Worm (Caenorhabditis elegans): ENCODE results near the gene ztf-20.
A peak's percentile ranks its signal among the peaks of the same experiment; 100 is the strongest.

Gene ztf-20

ce11 chrV:18993017-18993416 lies 33.0 kb upstream of the ztf-20 start:
- TF ChIP-seq C38D4.7 (GFP tag; optimal IDR thresholded peaks at IDR 0.05), result no peak
- no peak for TF ChIP-seq pha-4 (tag; optimal IDR thresholded peaks at IDR 0.05)
- TF ChIP-seq ets-4 (tag; optimal IDR thresholded peaks at IDR 0.05), result no peak
- TF ChIP-seq lim-6 (tag; optimal IDR thresholded peaks at IDR 0.05), result no peak
- TF ChIP-seq dmd-4 (tag; optimal IDR thresholded peaks at IDR 0.05; ENCODE audit: borderline replicate concordance), result no peak
- no peak for TF ChIP-seq pha-2 (tag; optimal IDR thresholded peaks at IDR 0.05)
- no peak for TF ChIP-seq pqm-1 (tag; optimal IDR thresholded peaks at IDR 0.05)
- no peak for TF ChIP-seq K02D7.2 (tag; optimal IDR thresholded peaks at IDR 0.05)
- no peak for TF ChIP-seq pat-9 (tag; optimal IDR thresholded peaks at IDR 0.05)
- no peak for TF ChIP-seq tbx-2 (tag; optimal IDR thresholded peaks at IDR 0.05)
- TF ChIP-seq zip-5 (tag; optimal IDR thresholded peaks at IDR 0.05), result no peak
- no peak for TF ChIP-seq ceh-45 (GFP tag; IDR thresholded peaks at IDR 0.05)
- no peak for TF ChIP-seq F13H6.1 (tag; optimal IDR thresholded peaks at IDR 0.05)
- TF ChIP-seq pax-1 (tag; optimal IDR thresholded peaks at IDR 0.05), result no peak
- no peak for TF ChIP-seq unc-42 (tag; optimal IDR thresholded peaks at IDR 0.05)
- no peak for TF ChIP-seq madf-2 (tag; optimal IDR thresholded peaks at IDR 0.05)

- no peak for TF ChIP-seq pha-2 (tag; optimal IDR thresholded peaks at IDR 0.05)
- no peak for TF ChIP-seq unc-86 (tag; optimal IDR thresholded peaks at IDR 0.05)
- no peak for TF ChIP-seq ama-1 (optimal IDR thresholded peaks at IDR 0.05)
- no peak for TF ChIP-seq ahr-1 (tag; optimal IDR thresholded peaks at IDR 0.05)
- no peak for TF ChIP-seq ets-4 (tag; optimal IDR thresholded peaks at IDR 0.05)
- no peak for TF ChIP-seq pat-9 (tag; optimal IDR thresholded peaks at IDR 0.05)
- no peak for TF ChIP-seq C08G9.2 (tag; optimal IDR thresholded peaks at IDR 0.05)
- TF ChIP-seq Y22D7AL.16 (tag; optimal IDR thresholded peaks at IDR 0.05), result no peak
- TF ChIP-seq hlh-6 (tag; optimal IDR thresholded peaks at IDR 0.05), result no peak
- TF ChIP-seq ceh-18 (tag; optimal IDR thresholded peaks at IDR 0.05), result no peak
Observed at ce11 chrV:18990958-18991357, 31.0 kb upstream of the ztf-20 start.

ce11 chrV:18990238-18990901 lies 30.4 kb upstream of the ztf-20 start, which contains the start of the genes reps-1 and Y39B6A.37:
Gene reps-1 (minus strand): TSS chrV:18990500.
Gene Y39B6A.37 (plus strand): TSS chrV:18990851.
- TF ChIP-seq nhr-11 (tag; optimal IDR thresholded peaks at IDR 0.05) (no peak), ceh-9 (tag; optimal IDR thresholded peaks at IDR 0.05) (no peak), ref-2 (tag; optimal IDR thresholded peaks at IDR 0.05) (no peak), ceh-31 (tag; optimal IDR thresholded peaks at IDR 0.05) (peak; percentile 27), pha-2 (tag; optimal IDR thresholded peaks at IDR 0.05) (no peak), F13H6.1 (tag; optimal IDR thresholded peaks at IDR 0.05) (no peak), sdc-2 (tag; optimal IDR thresholded peaks at IDR 0.05) (no peak), ceh-18 (tag; optimal IDR thresholded peaks at IDR 0.05) (no peak), fax-1 (tag; optimal IDR thresholded peaks at IDR 0.05) (no peak), ttx-3 (tag; optimal IDR thresholded peaks at IDR 0.05) (no peak), elt-2 (tag; optimal IDR thresholded peaks at IDR 0.05) (peak; percentile 42), ztf-16 (tag; optimal IDR thresholded peaks at IDR 0.05) (no peak), pqm-1 (tag; optimal IDR thresholded peaks at IDR 0.05) (no peak), hlh-15 (tag; optimal IDR thresholded peaks at IDR 0.05) (no peak), unc-3 (GFP tag; conservative IDR thresholded peaks at IDR 0.05) (no peak), unc-3 (tag; optimal IDR thresholded peaks at IDR 0.05) (no peak), ceh-14 (tag; optimal IDR thresholded peaks at IDR 0.05) (no peak), ceh-30 (tag; optimal IDR thresholded peaks at IDR 0.05) (peak; percentile 81), syd-9 (tag; optimal IDR thresholded peaks at IDR 0.05) (no peak), pat-9 (tag; optimal IDR thresholded peaks at IDR 0.05) (no peak), ama-1 (optimal IDR thresholded peaks at IDR 0.05) (no peak), pha-4 (tag; optimal IDR thresholded peaks at IDR 0.05) (no peak), C08G9.2 (tag; optimal IDR thresholded peaks at IDR 0.05) (no peak), lim-6 (tag; optimal IDR thresholded peaks at IDR 0.05) (no peak), tbx-2 (tag; optimal IDR thresholded peaks at IDR 0.05) (peak; percentile 14), unc-42 (tag; optimal IDR thresholded peaks at IDR 0.05) (peak; percentile 15), hlh-8 (tag; optimal IDR thresholded peaks at IDR 0.05) (no peak), fkh-6 (tag; optimal IDR thresholded peaks at IDR 0.05) (no peak), sox-4 (tag; optimal IDR thresholded peaks at IDR 0.05) (no peak), C38D4.7 (GFP tag; optimal IDR thresholded peaks at IDR 0.05) (no peak), ceh-22 (tag; optimal IDR thresholded peaks at IDR 0.05) (no peak), ahr-1 (tag; optimal IDR thresholded peaks at IDR 0.05) (no peak), npax-4 (tag; optimal IDR thresholded peaks at IDR 0.05) (no peak), mec-3 (tag; optimal IDR thresholded peaks at IDR 0.05; ENCODE audit: borderline replicate concordance) (no peak), unc-55 (GFP tag; optimal IDR thresholded peaks at IDR 0.05) (no peak), odd-2 (tag; optimal IDR thresholded peaks at IDR 0.05) (no peak), ceh-24 (tag; optimal IDR thresholded peaks at IDR 0.05) (no peak), dve-1 (tag; optimal IDR thresholded peaks at IDR 0.05) (no peak)

Data from whole organism, late embryonic.